Worm (Caenorhabditis elegans) whole organism, L3 larva: Measurements from ENCODE around the gene daf-31.

ENCODE experiments used
- ZK546.5 ChIP-seq: sonication (generic microtip); optimal IDR thresholded peaks from 2 replicates; lab custom pipeline; 2017; ENCODE audit warnings: missing biosample characterization, missing genetic modification characterization
- aly-2 ChIP-seq: fragments of 150-350 bp; optimal IDR thresholded peaks from 2 replicates; lab custom pipeline; 2014; ENCODE audit warnings: missing biosample characterization, missing genetic modification characterization
- ama-1 ChIP-seq: fragments of 150-350 bp; optimal IDR thresholded peaks from 2 replicates; lab custom pipeline; 2018
- ceh-28 ChIP-seq: fragments of 150-350 bp; optimal IDR thresholded peaks from 2 replicates; lab custom pipeline; 2014; ENCODE audit warnings: missing biosample characterization, missing genetic modification reagents, missing genetic modification characterization
- ceh-82 ChIP-seq: fragments of 150-350 bp; optimal IDR thresholded peaks from 2 replicates; lab custom pipeline; 2014; ENCODE audit warnings: missing biosample characterization, missing genetic modification characterization
- elt-1 ChIP-seq: fragments of 150-350 bp; optimal IDR thresholded peaks from 2 replicates; lab custom pipeline; 2014; ENCODE audit warnings: missing biosample characterization, missing genetic modification characterization
- eor-1 ChIP-seq, 2 experiments: fragments of 150-350 bp; optimal IDR thresholded peaks; 2 replicates each; lab custom pipeline; 2014 to 2018; ENCODE audit warnings: missing biosample characterization in 2 of 2, missing genetic modification characterization in 2 of 2
- fkh-10 ChIP-seq: sonication (generic microtip); optimal IDR thresholded peaks from 2 replicates; lab custom pipeline; 2017; ENCODE audit warnings: missing biosample characterization, missing genetic modification reagents, missing genetic modification characterization
- hmg-11 ChIP-seq: sonication (generic microtip); optimal IDR thresholded peaks from 2 replicates; lab custom pipeline; 2016; ENCODE audit warnings: missing genetic modification characterization, missing compliant biosample characterization
- jun-1 ChIP-seq: fragments of 150-350 bp; optimal IDR thresholded peaks from 2 replicates; lab custom pipeline; 2014; ENCODE audit warnings: missing biosample characterization, missing genetic modification reagents, missing genetic modification characterization
- lin-15B ChIP-seq: fragments of 150-350 bp; optimal IDR thresholded peaks from 2 replicates; lab custom pipeline; 2014; ENCODE audit warnings: missing biosample characterization, missing genetic modification characterization
- lin-39 ChIP-seq: fragments of 150-350 bp; optimal IDR thresholded peaks from 2 replicates; lab custom pipeline; 2018; ENCODE audit warnings: missing biosample characterization, missing genetic modification reagents, missing genetic modification characterization
- mdl-1 ChIP-seq: fragments of 150-350 bp; optimal IDR thresholded peaks from 2 replicates; lab custom pipeline; 2014; ENCODE audit warnings: missing biosample characterization, missing genetic modification characterization
- mml-1 ChIP-seq: fragments of 150-350 bp; sonication (generic microtip); optimal IDR thresholded peaks from 3 replicates; lab custom pipeline; 2014; ENCODE audit warnings: missing biosample characterization, missing genetic modification characterization
- nhr-12 ChIP-seq: fragments of 150-350 bp; optimal IDR thresholded peaks from 2 replicates; lab custom pipeline; 2014; ENCODE audit warnings: missing biosample characterization, missing genetic modification characterization
- nhr-23 ChIP-seq: fragments of 150-350 bp; optimal IDR thresholded peaks from 2 replicates; lab custom pipeline; 2014; ENCODE audit warnings: missing biosample characterization, missing genetic modification reagents, missing genetic modification characterization
- nhr-237 ChIP-seq: fragments of 150-350 bp; optimal IDR thresholded peaks from 2 replicates; lab custom pipeline; 2014; ENCODE audit warnings: missing biosample characterization, missing genetic modification characterization
- nhr-25 ChIP-seq: sonication (generic microtip); optimal IDR thresholded peaks from 2 replicates; lab custom pipeline; 2017; ENCODE audit warnings: missing biosample characterization, missing genetic modification characterization
- nhr-43 ChIP-seq: sonication (generic microtip); optimal IDR thresholded peaks from 2 replicates; lab custom pipeline; 2016; ENCODE audit warnings: mild to moderate bottlenecking, missing genetic modification characterization, missing compliant biosample characterization; ENCODE audit not compliant: poor library complexity, severe bottlenecking
- nhr-67 ChIP-seq: fragments of 150-350 bp; optimal IDR thresholded peaks from 2 replicates; lab custom pipeline; 2014; ENCODE audit warnings: missing biosample characterization, missing genetic modification characterization
- nhr-76 ChIP-seq: fragments of 150-350 bp; sonication (generic microtip); optimal IDR thresholded peaks from 5 replicates; lab custom pipeline; 2014; ENCODE audit warnings: missing biosample characterization, missing genetic modification characterization
- pha-4 ChIP-seq: fragments of 150-350 bp; optimal IDR thresholded peaks from 2 replicates; lab custom pipeline; 2014; ENCODE audit warnings: missing biosample characterization, missing genetic modification reagents, missing genetic modification characterization
- pqm-1 ChIP-seq: fragments of 150-350 bp; optimal IDR thresholded peaks from 2 replicates; lab custom pipeline; 2017; ENCODE audit warnings: missing biosample characterization, missing genetic modification characterization, inconsistent platforms
- skn-1 ChIP-seq: fragments of 150-350 bp; optimal IDR thresholded peaks from 2 replicates; lab custom pipeline; 2014; ENCODE audit warnings: missing biosample characterization, missing genetic modification characterization
- unc-39 ChIP-seq: sonication (generic microtip); optimal IDR thresholded peaks from 4 replicates; lab custom pipeline; 2017; ENCODE audit warnings: missing biosample characterization, missing genetic modification characterization

daf-31 gene

DNA sequence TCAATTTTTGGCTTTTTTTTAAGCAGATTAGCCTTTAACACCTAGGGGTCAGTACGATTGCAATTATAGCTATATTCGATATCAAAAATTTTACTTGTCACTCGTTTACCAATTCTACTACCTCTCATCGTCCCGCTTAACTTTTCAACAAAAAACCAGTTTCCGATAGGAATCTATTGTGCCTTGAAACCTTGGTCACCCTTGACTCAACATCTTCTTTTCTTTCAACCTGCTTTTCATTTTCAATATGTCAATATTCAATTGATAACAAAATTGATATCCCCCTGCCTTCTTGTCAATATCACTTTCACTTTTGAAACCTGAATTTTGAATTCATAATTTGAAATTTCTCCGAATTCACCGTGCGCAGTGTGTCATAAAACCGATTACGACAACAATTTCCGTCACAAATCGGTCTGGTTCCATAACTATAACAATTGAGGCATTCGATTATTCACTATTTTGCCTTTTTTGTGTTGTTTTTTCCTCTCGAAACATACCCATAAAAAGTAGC, 12.6 kb downstream of the daf-31 start:
- peak; percentile 52 for TF ChIP-seq nhr-25 (tag; lab: Kevin White, UChicago)
- no peak for TF ChIP-seq ceh-82 (tag; lab: Kevin White, UChicago)
- peak; percentile 8 for TF ChIP-seq elt-1

DNA sequence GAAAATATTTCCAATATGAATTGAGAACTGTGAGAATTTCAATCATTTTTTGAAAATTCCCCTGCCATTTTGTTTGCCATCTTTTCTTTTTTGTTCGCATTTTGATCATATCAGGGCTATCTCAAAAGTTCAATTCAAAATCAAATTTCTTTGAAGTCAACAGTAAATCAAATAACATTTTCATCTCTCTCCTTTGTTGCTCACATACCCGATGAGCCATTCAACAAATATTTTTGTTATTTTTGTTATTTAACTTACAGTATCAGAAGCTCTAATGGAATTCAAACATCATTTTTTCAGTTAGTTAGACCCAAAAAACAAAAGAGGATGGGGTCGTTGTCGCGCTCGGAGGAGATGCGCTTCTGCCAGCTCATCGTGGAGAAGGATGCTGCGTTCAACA, 13.6 kb downstream of the daf-31 start, which contains the start of gene vha-5:
vha-5 (plus strand) TSS at position 301 of the 400 bp plus-strand sequence.
- TF ChIP-seq hmg-11 (tag; lab: Kevin White, UChicago) (no peak), mml-1 (tag; lab: Kevin White, UChicago) (no peak), nhr-12 (tag; lab: Kevin White, UChicago) (no peak), pha-4 (tag; lab: Kevin White, UChicago) (peak; percentile 9)

DNA sequence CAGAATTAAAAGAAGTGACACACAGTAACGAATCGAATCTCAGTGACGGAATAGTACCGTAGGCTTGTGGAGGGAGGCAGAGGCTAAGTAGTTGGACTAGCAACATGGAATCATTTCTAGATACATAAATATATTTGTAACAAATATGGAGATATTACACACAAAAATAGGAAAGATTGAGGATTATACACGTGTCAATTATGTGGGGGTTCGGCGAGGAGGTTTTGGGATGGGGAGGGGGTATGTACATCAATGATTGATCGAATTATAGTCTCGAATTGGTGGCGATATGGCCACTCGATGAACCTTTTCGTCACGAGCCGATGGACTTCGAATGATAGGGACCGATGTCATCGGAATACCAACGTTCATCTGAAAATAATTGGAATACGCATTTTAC, 17.3 kb downstream of the daf-31 start:
- no peak for TF ChIP-seq nhr-76
- peak; percentile 37 for TF ChIP-seq nhr-43 (tag; lab: Kevin White, UChicago)
- no peak for TF ChIP-seq nhr-25 (tag; lab: Kevin White, UChicago)

DNA sequence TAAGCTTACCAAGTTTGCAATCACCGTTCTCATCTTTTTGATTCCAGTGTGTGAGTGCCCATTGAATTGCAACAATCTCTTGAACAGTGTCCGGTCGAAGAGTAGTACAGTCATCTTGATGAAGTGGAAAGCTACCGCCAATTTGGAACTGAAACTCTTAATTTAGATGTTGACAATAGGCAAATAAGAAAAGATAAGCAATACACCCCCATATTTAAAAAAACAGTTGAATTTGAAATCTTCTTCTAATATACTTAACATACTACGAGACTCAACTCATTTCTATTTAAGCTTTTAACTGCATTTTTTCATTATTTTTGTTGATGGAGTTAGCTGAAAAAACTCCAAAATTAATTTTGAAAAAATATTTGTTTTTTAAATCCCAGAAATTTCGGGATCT, 22.0 kb downstream of the daf-31 start:
- TF ChIP-seq nhr-12 (tag; lab: Kevin White, UChicago), result no peak
- no peak for TF ChIP-seq skn-1
- no peak for TF ChIP-seq jun-1 (tag; lab: Kevin White, UChicago)
- no peak for TF ChIP-seq lin-15B (tag; lab: Kevin White, UChicago)
- no peak for TF ChIP-seq mml-1 (tag; lab: Kevin White, UChicago)
- TF ChIP-seq ama-1 (lab: Kevin White, UChicago), result no peak
- no peak for TF ChIP-seq aly-2 (tag; lab: Kevin White, UChicago)
- TF ChIP-seq pqm-1 (tag; lab: Kevin White, UChicago), result no peak
- TF ChIP-seq eor-1 (tag; optimal IDR thresholded peaks at IDR 0.05; lab: Kevin White, UChicago), result no peak

DNA sequence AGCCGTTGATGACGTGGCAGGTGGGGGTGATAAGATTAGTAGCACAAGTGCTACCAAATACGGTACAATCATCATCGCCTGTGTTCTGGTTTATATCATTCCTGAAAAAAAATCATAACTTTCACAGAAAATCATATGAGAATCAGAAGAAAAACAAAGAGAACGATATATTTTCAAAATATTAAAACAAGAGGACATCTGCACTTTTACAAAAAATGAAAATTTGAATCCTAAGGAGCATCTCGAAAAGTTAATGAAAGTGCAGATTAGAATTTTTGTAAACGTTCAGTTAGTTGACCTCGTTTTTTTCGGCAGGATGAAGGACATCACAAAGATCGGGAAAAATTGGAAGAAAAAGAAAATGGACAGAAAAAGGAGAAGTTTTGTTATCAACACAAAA, 22.8 kb downstream of the daf-31 start, which contains the start of gene F35H10.10:
F35H10.10 (minus strand) TSS at position 101 of the 400 bp plus-strand sequence.
- TF ChIP-seq ama-1 (lab: Kevin White, UChicago) (no peak), nhr-23 (tag; lab: Kevin White, UChicago) (peak; percentile 21)

DNA sequence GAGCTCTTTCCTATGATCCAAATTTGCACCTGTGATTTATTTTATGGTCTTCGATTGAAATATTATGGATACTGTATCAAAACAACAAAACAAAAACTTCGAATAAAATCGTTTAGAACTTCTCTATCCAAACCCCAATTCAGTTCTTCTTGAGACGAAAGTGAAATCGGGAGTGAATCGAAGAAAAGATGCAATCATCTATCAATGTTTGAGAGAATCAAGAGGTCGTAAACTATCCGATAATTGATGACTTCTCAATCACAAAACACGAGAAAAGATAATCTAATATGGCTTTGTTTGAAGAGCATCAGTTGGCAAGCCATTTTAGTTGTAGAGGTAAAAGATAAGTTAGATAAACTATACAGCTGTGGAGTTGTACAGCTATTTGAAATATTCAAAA, 27.7 kb downstream of the daf-31 start:
- TF ChIP-seq unc-39 (tag; lab: Kevin White, UChicago), result no peak
- no peak for TF ChIP-seq nhr-25 (tag; lab: Kevin White, UChicago)
- peak; percentile 34 for TF ChIP-seq nhr-23 (tag; lab: Kevin White, UChicago)

DNA sequence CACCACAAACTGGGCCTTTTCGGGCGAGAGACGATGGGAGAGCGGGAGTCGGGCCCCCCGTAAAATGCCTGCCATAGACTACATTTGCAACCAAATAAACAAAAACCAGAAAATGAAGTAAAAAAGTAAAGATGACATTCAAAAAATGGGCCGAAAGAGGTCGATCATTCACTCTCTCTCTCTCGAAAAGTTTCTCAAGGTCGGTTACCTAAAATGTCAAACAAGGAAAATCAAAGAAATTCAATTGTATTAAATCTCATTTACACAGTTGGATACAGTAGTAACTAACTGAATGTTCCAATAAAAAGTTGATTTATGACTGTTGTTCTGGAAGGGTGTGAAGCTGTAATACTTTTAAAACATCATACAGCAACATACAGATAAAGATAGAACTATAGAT, 28.7 kb downstream of the daf-31 start:
- TF ChIP-seq nhr-25 (tag; lab: Kevin White, UChicago) (peak; percentile 27), mdl-1 (no peak)

DNA sequence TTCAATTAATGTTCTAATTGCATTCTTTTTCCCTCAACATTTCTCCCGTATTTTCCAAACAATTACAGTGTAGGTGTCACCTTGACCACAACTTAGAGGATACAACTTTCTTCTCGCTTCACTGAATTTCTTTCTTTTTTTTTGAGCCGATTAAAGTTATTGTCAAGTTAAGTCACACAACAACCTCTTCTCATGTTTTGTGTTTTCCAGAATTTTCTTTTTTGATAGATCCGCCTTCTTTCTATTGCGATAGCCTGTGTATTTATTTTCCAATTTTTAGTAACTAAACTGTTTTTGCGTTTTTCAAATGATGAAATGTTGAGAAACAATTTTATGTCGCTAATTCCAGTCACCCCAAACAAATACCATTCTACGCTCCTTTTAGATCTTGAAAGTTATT, 35.6 kb downstream of the daf-31 start, which contains the start of gene F35H10.3:
F35H10.3 (plus strand) TSS at position 301 of the 400 bp plus-strand sequence.
- no peak for TF ChIP-seq fkh-10 (GFP tag; lab: Kevin White, UChicago)
- no peak for TF ChIP-seq nhr-237 (tag; lab: Kevin White, UChicago)
- no peak for TF ChIP-seq ceh-28 (tag; lab: Kevin White, UChicago)
- TF ChIP-seq jun-1 (tag; lab: Kevin White, UChicago), result no peak

DNA sequence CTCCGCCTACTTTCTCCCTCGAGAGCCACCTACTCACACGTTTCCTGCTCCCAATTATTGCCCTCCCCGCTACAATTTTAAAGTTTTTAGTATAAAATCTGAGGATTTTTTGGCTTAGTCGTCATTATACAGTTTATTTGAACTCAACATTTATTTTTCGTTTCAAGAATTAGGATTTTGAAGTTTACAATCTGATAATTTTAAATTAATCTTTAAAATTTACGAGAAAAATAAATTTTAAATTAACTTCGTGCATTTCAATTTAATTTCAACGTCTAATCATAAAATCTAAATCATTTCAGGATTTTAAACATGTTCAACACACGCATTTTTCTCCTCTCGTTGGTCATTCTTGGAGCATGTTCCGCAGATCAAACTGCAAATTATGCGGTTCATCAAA, 38.8 kb downstream of the daf-31 start, which contains the start of gene F35H10.2:
F35H10.2 (plus strand) TSS at position 301 of the 400 bp plus-strand sequence.
- TF ChIP-seq nhr-67 (no peak), ZK546.5 (tag; lab: Kevin White, UChicago) (no peak), nhr-25 (tag; lab: Kevin White, UChicago) (no peak), lin-39 (tag; lab: Kevin White, UChicago) (no peak)
- TF ChIP-seq, all 47 proteins: peak for 0
